Worm (Caenorhabditis elegans) whole organism, L1 larva: ENCODE measurements around the gene lgc-32.

Source experiments
- F16B12.6 ChIP-seq: fragments of 150-350 bp; optimal IDR thresholded peaks from 2 replicates; lab custom pipeline; 2014; ENCODE audit warnings: missing biosample characterization, missing genetic modification characterization
- Y116A8C.19 ChIP-seq: sonication (generic microtip); optimal IDR thresholded peaks from 2 replicates; lab custom pipeline; 2016; ENCODE audit warnings: missing compliant biosample characterization, missing genetic modification characterization, borderline replicate concordance
- ceh-8 ChIP-seq: fragments of 200-800 bp; sonication (Bioruptor generic); optimal IDR thresholded peaks from 2 replicates; lab custom pipeline; 2018; ENCODE audit warnings: mild to moderate bottlenecking, missing genetic modification characterization, moderate library complexity, missing compliant biosample characterization
- efl-1 ChIP-seq, 4 experiments: fragments of 150-350 bp; optimal IDR thresholded peaks in 3 of 4; peaks in 1 of 4; 1 replicate in 1 of 4; 2 replicates in 3 of 4; lab custom pipeline; 2014; ENCODE audit warnings: missing biosample characterization in 2 of 4, missing genetic modification characterization in 2 of 4, missing genetic modification reagents in 2 of 4
- elt-2 ChIP-seq: sonication (generic microtip); optimal IDR thresholded peaks from 2 replicates; lab custom pipeline; 2016; ENCODE audit warnings: missing genetic modification characterization, mild to moderate bottlenecking, inconsistent platforms, missing compliant biosample characterization, missing genetic modification reagents
- elt-3 ChIP-seq, 6 experiments: fragments of 150-350 bp in 1 of 6; sonication (generic microtip); optimal IDR thresholded peaks; 2 replicates each; lab custom pipeline; 2017 to 2018; ENCODE audit warnings: missing biosample characterization in 6 of 6, missing genetic modification characterization in 6 of 6, inconsistent platforms in 1 of 6
- fkh-4 ChIP-seq: sonication (generic microtip); optimal IDR thresholded peaks from 2 replicates; lab custom pipeline; 2016; ENCODE audit warnings: missing compliant biosample characterization, missing genetic modification characterization, borderline replicate concordance
- fkh-8 ChIP-seq: sonication (generic microtip); optimal IDR thresholded peaks from 2 replicates; lab custom pipeline; 2016; ENCODE audit warnings: mild to moderate bottlenecking, missing genetic modification characterization, missing compliant biosample characterization
- hlh-17 ChIP-seq: fragments of 200-800 bp; sonication (Bioruptor generic); optimal IDR thresholded peaks from 2 replicates; lab custom pipeline; 2018; ENCODE audit warnings: missing genetic modification characterization, mild to moderate bottlenecking, missing compliant biosample characterization, moderate library complexity, borderline replicate concordance
- irx-1 ChIP-seq: sonication (generic microtip); optimal IDR thresholded peaks from 2 replicates; lab custom pipeline; 2016; ENCODE audit warnings: missing genetic modification characterization, missing compliant biosample characterization
- isw-1 ChIP-seq: fragments of 200-800 bp; sonication (Bioruptor generic); IDR thresholded peaks from 2 replicates; pipeline ENCODE4 v1.3.6; 2022; ENCODE audit warnings: missing genetic modification characterization, missing compliant biosample characterization
- lin-14 ChIP-seq: fragments of 200-800 bp; sonication (Bioruptor generic); optimal IDR thresholded peaks from 2 replicates; lab custom pipeline; 2018; ENCODE audit warnings: mild to moderate bottlenecking, missing genetic modification characterization, moderate library complexity, missing compliant biosample characterization
- lin-35 ChIP-seq, 2 experiments: fragments of 150-350 bp; optimal IDR thresholded peaks; 2 replicates each; lab custom pipeline; 2014; ENCODE audit warnings: missing biosample characterization in 2 of 2, missing genetic modification characterization in 2 of 2, missing genetic modification reagents in 2 of 2
- mep-1 ChIP-seq: fragments of 150-350 bp; optimal IDR thresholded peaks from 2 replicates; lab custom pipeline; 2014; ENCODE audit warnings: missing biosample characterization, missing genetic modification characterization
- nhr-11 ChIP-seq: fragments of 150-350 bp; optimal IDR thresholded peaks from 2 replicates; lab custom pipeline; 2014; ENCODE audit warnings: missing biosample characterization, missing genetic modification characterization
- nhr-12 ChIP-seq: sonication (generic microtip); optimal IDR thresholded peaks from 2 replicates; lab custom pipeline; 2017; ENCODE audit warnings: missing biosample characterization, missing genetic modification characterization
- nhr-19 ChIP-seq: fragments of 200-800 bp; sonication (Bioruptor generic); conservative IDR thresholded peaks from 2 replicates; pipeline ENCODE4 v1.3.6; 2022; ENCODE audit warnings: missing genetic modification characterization, missing compliant biosample characterization
- nhr-20 ChIP-seq: sonication (generic microtip); optimal IDR thresholded peaks from 2 replicates; lab custom pipeline; 2016; ENCODE audit warnings: mild to moderate bottlenecking, missing genetic modification characterization, missing compliant biosample characterization
- nhr-77 ChIP-seq: fragments of 150-350 bp; optimal IDR thresholded peaks from 2 replicates; lab custom pipeline; 2014; ENCODE audit warnings: missing biosample characterization, missing genetic modification characterization
- nhr-84 ChIP-seq: sonication (generic microtip); optimal IDR thresholded peaks from 2 replicates; lab custom pipeline; 2017; ENCODE audit warnings: missing biosample characterization, missing genetic modification characterization
- rnt-1 ChIP-seq: sonication (generic microtip); optimal IDR thresholded peaks from 2 replicates; lab custom pipeline; 2016; ENCODE audit warnings: mild to moderate bottlenecking, missing genetic modification characterization, moderate library complexity, missing compliant biosample characterization
- skn-1 ChIP-seq: fragments of 150-350 bp; optimal IDR thresholded peaks from 2 replicates; lab custom pipeline; 2014; ENCODE audit warnings: missing biosample characterization, missing genetic modification characterization
- snpc-4 ChIP-seq: fragments of 150-350 bp; optimal IDR thresholded peaks from 2 replicates; lab custom pipeline; 2014; ENCODE audit warnings: missing biosample characterization, missing genetic modification characterization
- snu-23 ChIP-seq: sonication (generic microtip); optimal IDR thresholded peaks from 2 replicates; lab custom pipeline; 2016; ENCODE audit warnings: missing genetic modification characterization, missing compliant biosample characterization
- swsn-7 ChIP-seq: sonication (generic microtip); optimal IDR thresholded peaks from 2 replicates; lab custom pipeline; 2016; ENCODE audit warnings: missing genetic modification characterization, missing compliant biosample characterization
- unc-30 ChIP-seq: sonication (generic microtip); optimal IDR thresholded peaks from 2 replicates; lab custom pipeline; 2017; ENCODE audit warnings: missing biosample characterization, missing genetic modification characterization
- unc-62 ChIP-seq: fragments of 150-350 bp; optimal IDR thresholded peaks from 2 replicates; lab custom pipeline; 2014; ENCODE audit warnings: missing biosample characterization, missing genetic modification reagents, missing genetic modification characterization
- unc-86 ChIP-seq: sonication (generic microtip); optimal IDR thresholded peaks from 2 replicates; lab custom pipeline; 2016; ENCODE audit warnings: missing genetic modification characterization, missing compliant biosample characterization
- unc-98 ChIP-seq: fragments of 200-800 bp; sonication (Bioruptor generic); IDR thresholded peaks from 2 replicates; pipeline ENCODE4 v1.3.6; 2022; ENCODE audit warnings: missing genetic modification characterization, missing compliant biosample characterization
- vab-15 ChIP-seq: sonication (generic microtip); optimal IDR thresholded peaks from 2 replicates; lab custom pipeline; 2017; ENCODE audit warnings: missing genotype, mild to moderate bottlenecking, missing genetic modification characterization, missing compliant biosample characterization
- xbp-1 ChIP-seq: sonication (generic microtip); optimal IDR thresholded peaks from 2 replicates; lab custom pipeline; 2016; ENCODE audit warnings: missing genetic modification characterization, missing compliant biosample characterization
- ztf-11 ChIP-seq, 2 experiments: sonication (generic microtip); optimal IDR thresholded peaks; 2 replicates each; lab custom pipeline; 2016 to 2017; ENCODE audit warnings: missing genetic modification characterization in 2 of 2, missing biosample characterization in 1 of 2, missing compliant biosample characterization in 1 of 2
- ztf-4 ChIP-seq: fragments of 150-350 bp; optimal IDR thresholded peaks from 2 replicates; lab custom pipeline; 2014; ENCODE audit warnings: missing biosample characterization, missing genetic modification characterization

lgc-32 gene

DNA sequence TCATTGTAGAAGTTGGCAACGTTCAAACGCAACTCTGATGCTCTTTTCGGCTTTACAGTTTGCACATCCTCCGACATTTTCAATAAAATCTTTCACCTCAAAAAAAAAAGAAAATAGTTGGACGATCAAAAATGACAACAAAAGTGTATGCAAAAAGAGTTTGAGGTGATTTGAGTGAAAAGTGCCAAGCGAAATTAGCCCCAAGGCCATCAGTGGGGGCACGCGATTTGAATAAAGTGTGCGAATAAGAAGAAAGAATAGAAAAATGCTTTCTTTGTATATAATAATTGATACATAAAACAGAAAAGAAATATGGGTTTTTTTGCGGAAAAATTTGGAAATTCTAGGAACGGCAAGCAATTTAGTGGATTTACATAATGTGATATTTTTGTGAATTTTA, 5.8 kb upstream of the lgc-32 start, which contains the start of gene T19D7.5:
T19D7.5 (minus strand) TSS at position 101 of the 400 bp plus-strand sequence.
- TF ChIP-seq xbp-1 (tag; lab: Kevin White, UChicago) (no peak), unc-30 (no peak), lin-14 (peak; percentile 9)
- TF ChIP-seq, all 84 proteins: peak for 1

DNA sequence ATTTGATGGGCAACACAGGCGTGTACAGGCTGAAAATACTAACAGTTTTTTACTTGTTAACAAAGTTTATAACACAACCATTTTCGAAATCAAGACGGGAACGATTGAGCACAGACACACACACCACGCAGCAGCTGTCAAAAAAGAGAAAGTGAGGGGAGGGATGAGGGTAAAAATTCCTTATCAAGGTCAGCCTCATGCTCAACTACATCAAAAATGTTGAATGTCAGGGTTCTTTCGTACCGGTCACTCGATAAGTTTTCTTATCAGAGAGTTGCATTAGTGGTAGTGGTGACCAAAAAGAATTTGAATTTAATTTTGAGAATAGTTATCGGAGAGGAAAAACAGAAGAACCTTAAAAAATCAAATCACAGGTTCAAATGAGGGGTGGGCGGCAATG, 1.3 kb upstream of the lgc-32 start, which contains the start of gene T19D7.6:
T19D7.6 (minus strand) TSS at position 198 of the 400 bp plus-strand sequence.
- no peak for TF ChIP-seq nhr-19 (GFP tag; lab: Robert Waterston, UW)
- TF ChIP-seq lin-35 (GFP tag; optimal IDR thresholded peaks at IDR 0.05; lab: Kevin White, UChicago) = peak in 1 of 2 experiments; percentile 20
- no peak for TF ChIP-seq efl-1 (optimal IDR thresholded peaks at IDR 0.05; lab: Kevin White, UChicago)
- peak in 1 of 2 experiments; percentile 2 for TF ChIP-seq efl-1 (GFP tag; optimal IDR thresholded peaks at IDR 0.05 in 1 of 2; lab: Kevin White, UChicago)
- TF ChIP-seq unc-86 (tag; lab: Kevin White, UChicago) = no peak
- peak; percentile 43 for TF ChIP-seq elt-2

DNA sequence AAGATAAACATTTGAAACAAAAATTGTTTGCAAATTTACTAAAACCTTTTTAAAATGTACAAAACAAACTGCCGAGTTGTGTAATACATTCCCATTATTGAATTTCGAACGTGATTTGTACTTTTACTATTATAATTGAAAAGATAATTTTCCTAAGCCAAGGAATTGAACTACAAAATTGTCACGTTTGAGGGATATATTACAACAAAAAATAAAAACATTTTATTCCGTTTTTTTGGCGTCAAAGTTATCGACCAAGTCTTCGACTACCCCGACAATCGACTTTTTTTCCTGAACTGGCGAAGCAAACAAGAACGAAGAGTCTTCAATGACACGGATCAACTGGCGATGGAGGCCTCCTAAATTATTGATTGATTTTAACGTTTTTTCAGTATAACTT, 9.0 kb downstream of the lgc-32 start, which contains the start of gene T19D7.7:
T19D7.7 (minus strand) TSS at position 101 of the 400 bp plus-strand sequence.
- TF ChIP-seq elt-3 (tag; optimal IDR thresholded peaks at IDR 0.05; lab: Kevin White, UChicago) (no peak), irx-1 (tag; lab: Kevin White, UChicago) (no peak), nhr-12 (tag; lab: Kevin White, UChicago) (no peak), skn-1 (tag; lab: Kevin White, UChicago) (no peak), isw-1 (GFP tag; lab: Robert Waterston, UW) (no peak)

DNA sequence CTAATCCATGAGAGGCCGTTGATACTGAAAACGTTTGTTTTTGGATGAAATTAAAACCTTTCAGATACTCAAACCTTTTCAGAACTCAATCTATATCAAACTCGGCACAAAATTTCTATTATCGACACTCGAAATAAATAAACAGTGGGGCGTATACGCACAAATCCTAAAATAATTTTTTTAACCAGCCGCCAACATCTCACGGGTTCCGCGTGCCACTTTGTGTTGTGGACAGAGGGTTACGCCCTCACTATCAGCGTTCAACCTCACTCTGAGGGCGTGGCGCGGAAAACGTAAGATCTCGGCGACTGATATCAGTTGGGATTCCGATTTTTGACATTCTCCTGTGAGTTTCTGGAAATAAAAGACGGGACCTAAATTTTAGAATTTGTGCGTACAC, 9.5 kb downstream of the lgc-32 start:
- TF ChIP-seq ztf-11 (tag; optimal IDR thresholded peaks at IDR 0.05; lab: Kevin White, UChicago) = no peak
- TF ChIP-seq xbp-1 (tag; lab: Kevin White, UChicago) = no peak
- TF ChIP-seq swsn-7 (tag; lab: Kevin White, UChicago) = no peak
- no peak for TF ChIP-seq ztf-4 (tag; lab: Kevin White, UChicago)
- peak; percentile 59 for TF ChIP-seq snpc-4
- TF ChIP-seq efl-1 (optimal IDR thresholded peaks at IDR 0.05; lab: Kevin White, UChicago) = no peak
- TF ChIP-seq efl-1 (GFP tag; optimal IDR thresholded peaks at IDR 0.05 in 1 of 2; lab: Kevin White, UChicago) = peak in 1 of 2 experiments; percentile 21
- TF ChIP-seq rnt-1 (tag; lab: Kevin White, UChicago) = no peak
- TF ChIP-seq F16B12.6 = no peak
- TF ChIP-seq elt-2 = no peak
- TF ChIP-seq skn-1 (tag; lab: Kevin White, UChicago) = no peak
- no peak for TF ChIP-seq snu-23

DNA sequence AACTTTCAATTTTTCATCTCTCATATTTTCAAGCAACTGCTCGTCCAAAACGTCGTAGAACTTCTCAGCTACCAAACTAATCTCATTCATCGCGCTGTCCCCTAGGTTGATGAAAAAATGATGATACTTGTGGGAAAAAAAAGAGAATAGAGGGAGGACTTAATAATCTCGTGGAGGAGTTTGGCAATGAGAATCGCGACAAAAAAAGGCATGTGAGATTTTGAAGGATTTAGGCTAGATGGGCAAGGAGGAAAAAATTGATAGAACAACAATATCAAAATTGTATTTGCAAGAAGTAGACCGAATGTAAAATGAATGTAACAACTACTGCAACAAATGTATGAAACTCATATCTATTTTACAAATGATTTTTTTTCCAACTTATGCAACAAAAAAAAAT, 10.8 kb downstream of the lgc-32 start, which contains the start of gene Y9C12A.1:
Y9C12A.1 (minus strand) TSS at position 101 of the 400 bp plus-strand sequence.
- TF ChIP-seq nhr-20 (no peak), unc-86 (tag; lab: Kevin White, UChicago) (no peak), nhr-11 (no peak), hlh-17 (GFP tag; lab: Kevin White, UChicago) (no peak), elt-2 (no peak), vab-15 (tag; lab: Kevin White, UChicago) (no peak), Y116A8C.19 (tag; lab: Kevin White, UChicago) (no peak), lin-14 (no peak), unc-62 (GFP tag; lab: Kevin White, UChicago) (no peak), fkh-8 (no peak), nhr-77 (tag; lab: Kevin White, UChicago) (no peak), nhr-84 (tag; lab: Kevin White, UChicago) (no peak), swsn-7 (tag; lab: Kevin White, UChicago) (no peak), mep-1 (tag; lab: Kevin White, UChicago) (no peak), ceh-8 (GFP tag; lab: Kevin White, UChicago) (no peak), fkh-4 (tag; lab: Kevin White, UChicago) (no peak), unc-98 (GFP tag; lab: Robert Waterston, UW) (no peak)
- TF ChIP-seq, all 84 proteins: peak for 0
